Worm (Caenorhabditis elegans) whole organism, L4 larva: ENCODE results near the gene ceh-89.

ENCODE experiments used
- F37D6.2 ChIP-seq: sonication (generic microtip); optimal IDR thresholded peaks from 2 replicates; lab custom pipeline; 2016; ENCODE audit warnings: mild to moderate bottlenecking, missing genetic modification characterization, missing compliant biosample characterization
- R02D3.7 ChIP-seq: fragments of 150-350 bp; sonication (generic microtip); optimal IDR thresholded peaks from 3 replicates; lab custom pipeline; 2014; ENCODE audit warnings: missing biosample characterization, missing genetic modification characterization
- Y105C5A.15 ChIP-seq: fragments of 200-800 bp; sonication (Bioruptor generic); IDR thresholded peaks from 2 replicates; pipeline ENCODE4 v1.3.6; 2022; ENCODE audit warnings: missing genetic modification characterization, missing compliant biosample characterization
- Y75B8A.6 ChIP-seq: fragments of 200-800 bp; sonication (Bioruptor generic); IDR thresholded peaks from 2 replicates; pipeline ENCODE4 v1.3.6; 2022; ENCODE audit warnings: missing genetic modification reagents, missing genetic modification characterization, missing compliant biosample characterization
- ZK337.2 ChIP-seq: fragments of 200-800 bp; sonication (Bioruptor generic); IDR thresholded peaks from 2 replicates; pipeline ENCODE4 v1.3.6; 2022; ENCODE audit warnings: missing genetic modification reagents, missing genetic modification characterization, missing compliant biosample characterization
- aha-1 ChIP-seq: fragments of 150-350 bp; peaks from one replicate; lab custom pipeline; 2014; ENCODE audit warnings: missing biosample characterization, missing genetic modification characterization
- aly-2 ChIP-seq: sonication (generic microtip); optimal IDR thresholded peaks from 2 replicates; lab custom pipeline; 2018; ENCODE audit warnings: missing biosample characterization, missing genetic modification characterization
- ama-1 ChIP-seq: fragments of 150-350 bp; optimal IDR thresholded peaks from 2 replicates; lab custom pipeline; 2014; ENCODE audit warnings: inconsistent platforms, mixed read lengths
- ceh-20 ChIP-seq: fragments of 200-800 bp; sonication (Bioruptor generic); IDR thresholded peaks from 2 replicates; pipeline ENCODE4 v1.3.6; 2022; ENCODE audit warnings: missing genetic modification reagents, missing genetic modification characterization, missing compliant biosample characterization
- ceh-28 ChIP-seq: fragments of 150-350 bp; optimal IDR thresholded peaks from 2 replicates; lab custom pipeline; 2014; ENCODE audit warnings: missing biosample characterization, missing genetic modification reagents, missing genetic modification characterization
- ceh-32 ChIP-seq: sonication (generic microtip); optimal IDR thresholded peaks from 2 replicates; lab custom pipeline; 2016; ENCODE audit warnings: mild to moderate bottlenecking, missing genetic modification characterization, missing compliant biosample characterization; ENCODE audit not compliant: poor library complexity
- ceh-62 ChIP-seq: sonication (generic microtip); optimal IDR thresholded peaks from 2 replicates; lab custom pipeline; 2017; ENCODE audit warnings: missing biosample characterization, missing genetic modification characterization
- ces-1 ChIP-seq: fragments of 150-350 bp; sonication (generic microtip); optimal IDR thresholded peaks from 4 replicates; lab custom pipeline; 2014; ENCODE audit warnings: missing biosample characterization, missing genetic modification reagents, missing genetic modification characterization
- ctbp-1 ChIP-seq: fragments of 200-800 bp; sonication (Bioruptor generic); IDR thresholded peaks from 2 replicates; pipeline ENCODE4 v1.3.6; 2022; ENCODE audit warnings: missing genetic modification reagents, missing genetic modification characterization, missing compliant biosample characterization
- daf-12 ChIP-seq: fragments of 150-350 bp; optimal IDR thresholded peaks from 2 replicates; lab custom pipeline; 2014; ENCODE audit warnings: missing biosample characterization, missing genetic modification reagents, missing genetic modification characterization
- dmd-6 ChIP-seq: fragments of 200-800 bp; sonication (Bioruptor generic); IDR thresholded peaks from 2 replicates; pipeline ENCODE4 v1.3.6; 2022; ENCODE audit warnings: missing genetic modification reagents, missing genetic modification characterization, missing compliant biosample characterization
- dmd-9 ChIP-seq: fragments of 200-800 bp; sonication (Bioruptor generic); IDR thresholded peaks from 2 replicates; pipeline ENCODE4 v1.3.6; 2022; ENCODE audit warnings: missing genetic modification reagents, missing genetic modification characterization, missing compliant biosample characterization
- dpl-1 ChIP-seq: fragments of 150-350 bp; optimal IDR thresholded peaks from 2 replicates; lab custom pipeline; 2014; ENCODE audit warnings: missing biosample characterization, missing genetic modification reagents, missing genetic modification characterization
- egl-43 ChIP-seq: fragments of 200-800 bp; sonication (Bioruptor generic); IDR thresholded peaks from 2 replicates; pipeline ENCODE4 v1.3.6; 2022; ENCODE audit warnings: missing genetic modification reagents, missing genetic modification characterization, missing compliant biosample characterization
- fos-1 ChIP-seq: fragments of 150-350 bp; optimal IDR thresholded peaks from 2 replicates; lab custom pipeline; 2014; ENCODE audit warnings: missing biosample characterization, missing genetic modification characterization
- hif-1 ChIP-seq, 2 experiments: sonication (generic microtip); optimal IDR thresholded peaks; 2 replicates each; lab custom pipeline; 2016 to 2017; ENCODE audit warnings: missing compliant biosample characterization in 2 of 2, missing genetic modification characterization in 2 of 2, missing genetic modification reagents in 2 of 2, missing genotype in 2 of 2, mild to moderate bottlenecking in 1 of 2
- hlh-11 ChIP-seq: fragments of 200-800 bp; sonication (Bioruptor generic); optimal IDR thresholded peaks from 2 replicates; lab custom pipeline; 2018; ENCODE audit warnings: mild to moderate bottlenecking, missing genetic modification characterization, missing compliant biosample characterization
- hlh-30 ChIP-seq: sonication (generic microtip); optimal IDR thresholded peaks from 2 replicates; lab custom pipeline; 2017; ENCODE audit warnings: antibody characterized with exemption, mild to moderate bottlenecking, missing genetic modification characterization, missing compliant biosample characterization; ENCODE audit not compliant: insufficient read depth
- jun-1 ChIP-seq: fragments of 150-350 bp; optimal IDR thresholded peaks from 2 replicates; lab custom pipeline; 2014; ENCODE audit warnings: missing biosample characterization, missing genetic modification reagents, missing genetic modification characterization
- lin-1 ChIP-seq: fragments of 200-800 bp; sonication (Bioruptor generic); IDR thresholded peaks from 2 replicates; pipeline ENCODE4 v1.3.6; 2022; ENCODE audit warnings: missing genetic modification reagents, missing genetic modification characterization, missing compliant biosample characterization
- lin-13 ChIP-seq: fragments of 150-350 bp; optimal IDR thresholded peaks from 2 replicates; lab custom pipeline; 2014; ENCODE audit warnings: missing biosample characterization, missing genetic modification reagents, missing genetic modification characterization
- lin-15B ChIP-seq: fragments of 150-350 bp; sonication (generic microtip); optimal IDR thresholded peaks from 3 replicates; lab custom pipeline; 2014; ENCODE audit warnings: missing biosample characterization, missing genetic modification characterization
- lin-29 ChIP-seq: fragments of 200-800 bp; sonication (Bioruptor generic); IDR thresholded peaks from 2 replicates; pipeline ENCODE4 v1.3.6; 2022; ENCODE audit warnings: missing genetic modification reagents, missing genetic modification characterization, missing compliant biosample characterization
- lin-38 ChIP-seq: fragments of 200-800 bp; sonication (Bioruptor generic); IDR thresholded peaks from 2 replicates; pipeline ENCODE4 v1.3.6; 2022; ENCODE audit warnings: missing genetic modification reagents, missing genetic modification characterization, missing compliant biosample characterization
- lin-39 ChIP-seq: fragments of 150-350 bp; optimal IDR thresholded peaks from 2 replicates; lab custom pipeline; 2014; ENCODE audit warnings: missing biosample characterization, missing genetic modification reagents, missing genetic modification characterization
- lir-3 ChIP-seq: sonication (generic microtip); optimal IDR thresholded peaks from 2 replicates; lab custom pipeline; 2016; ENCODE audit warnings: mild to moderate bottlenecking, missing genetic modification characterization, missing compliant biosample characterization
- lsy-2 ChIP-seq, 2 experiments: fragments of 150-350 bp in 1 of 2; sonication (generic microtip) in 1 of 2; optimal IDR thresholded peaks; 2 replicates each; lab custom pipeline; 2014 to 2017; ENCODE audit warnings: missing biosample characterization in 2 of 2, missing genetic modification characterization in 2 of 2
- mxl-3 ChIP-seq: fragments of 200-800 bp; sonication (Bioruptor generic); optimal IDR thresholded peaks from 2 replicates; lab custom pipeline; 2018; ENCODE audit warnings: mild to moderate bottlenecking, missing genetic modification characterization, missing compliant biosample characterization
- nhr-102 ChIP-seq: sonication (generic microtip); optimal IDR thresholded peaks from 2 replicates; lab custom pipeline; 2016; ENCODE audit warnings: mild to moderate bottlenecking, missing genetic modification characterization, moderate library complexity, missing compliant biosample characterization
- nhr-42 ChIP-seq: fragments of 200-800 bp; sonication (Bioruptor generic); IDR thresholded peaks from 2 replicates; pipeline ENCODE4 v1.3.6; 2022; ENCODE audit warnings: missing genetic modification characterization, missing compliant biosample characterization
- nhr-48 ChIP-seq: sonication (generic microtip); optimal IDR thresholded peaks from 2 replicates; lab custom pipeline; 2016; ENCODE audit warnings: mild to moderate bottlenecking, missing genetic modification characterization, missing compliant biosample characterization
- nhr-6 ChIP-seq: fragments of 150-350 bp; optimal IDR thresholded peaks from 2 replicates; lab custom pipeline; 2014; ENCODE audit warnings: missing biosample characterization, missing genetic modification characterization
- nhr-76 ChIP-seq: fragments of 150-350 bp; optimal IDR thresholded peaks from 2 replicates; lab custom pipeline; 2014; ENCODE audit warnings: missing biosample characterization, missing genetic modification characterization
- nhr-77 ChIP-seq: fragments of 150-350 bp; optimal IDR thresholded peaks from 2 replicates; lab custom pipeline; 2014; ENCODE audit warnings: missing biosample characterization, missing genetic modification characterization
- php-3 ChIP-seq: fragments of 200-800 bp; sonication (Bioruptor generic); IDR thresholded peaks from 2 replicates; pipeline ENCODE4 v1.3.6; 2022; ENCODE audit warnings: missing genetic modification reagents, missing genetic modification characterization, missing compliant biosample characterization
- pqm-1 ChIP-seq: sonication (generic microtip); optimal IDR thresholded peaks from 2 replicates; lab custom pipeline; 2017; ENCODE audit warnings: missing biosample characterization, missing genetic modification characterization
- saeg-2 ChIP-seq: fragments of 200-800 bp; sonication (Bioruptor generic); IDR thresholded peaks from 2 replicates; pipeline ENCODE4 v1.3.6; 2022; ENCODE audit warnings: missing genetic modification reagents, missing genetic modification characterization, missing compliant biosample characterization
- snpc-1.2 ChIP-seq: fragments of 200-800 bp; sonication (Bioruptor generic); IDR thresholded peaks from 2 replicates; pipeline ENCODE4 v1.3.6; 2022; ENCODE audit warnings: missing genetic modification reagents, missing genetic modification characterization, missing compliant biosample characterization
- snpc-4 ChIP-seq: fragments of 150-350 bp; optimal IDR thresholded peaks from 2 replicates; lab custom pipeline; 2014; ENCODE audit warnings: missing biosample characterization, missing genetic modification characterization
- spr-1 ChIP-seq: sonication (generic microtip); optimal IDR thresholded peaks from 2 replicates; lab custom pipeline; 2016; ENCODE audit warnings: mild to moderate bottlenecking, missing genetic modification characterization, missing compliant biosample characterization
- tag-97 ChIP-seq: fragments of 200-800 bp; sonication (Bioruptor generic); IDR thresholded peaks from 2 replicates; pipeline ENCODE4 v1.3.6; 2022; ENCODE audit warnings: missing genetic modification characterization, missing compliant biosample characterization
- tra-1 ChIP-seq: fragments of 200-800 bp; sonication (Bioruptor generic); IDR thresholded peaks from 2 replicates; pipeline ENCODE4 v1.3.6; 2022; ENCODE audit warnings: missing genetic modification reagents, missing genetic modification characterization, missing compliant biosample characterization
- unc-39 ChIP-seq: sonication (generic microtip); optimal IDR thresholded peaks from 2 replicates; lab custom pipeline; 2017; ENCODE audit warnings: missing biosample characterization, missing genetic modification characterization
- vab-7 ChIP-seq: fragments of 200-800 bp; sonication (Bioruptor generic); IDR thresholded peaks from 2 replicates; pipeline ENCODE4 v1.3.6; 2022; ENCODE audit warnings: missing genetic modification reagents, missing genetic modification characterization, missing compliant biosample characterization
- zfp-2 ChIP-seq: sonication (generic microtip); optimal IDR thresholded peaks from 2 replicates; lab custom pipeline; 2016; ENCODE audit warnings: mild to moderate bottlenecking, missing genetic modification characterization, missing compliant biosample characterization
- zfp-3 ChIP-seq: fragments of 200-800 bp; sonication (Bioruptor generic); conservative IDR thresholded peaks from 2 replicates; pipeline ENCODE4 v1.3.6; 2022; ENCODE audit warnings: missing genetic modification reagents, missing genetic modification characterization, missing compliant biosample characterization
- zip-11 ChIP-seq: fragments of 200-800 bp; sonication (Bioruptor generic); IDR thresholded peaks from 2 replicates; pipeline ENCODE4 v1.3.6; 2022; ENCODE audit warnings: missing genetic modification characterization, missing compliant biosample characterization
- ztf-11 ChIP-seq: fragments of 150-350 bp; optimal IDR thresholded peaks from 2 replicates; lab custom pipeline; 2014; ENCODE audit warnings: missing biosample characterization, missing genetic modification characterization

The ceh-89 gene

DNA sequence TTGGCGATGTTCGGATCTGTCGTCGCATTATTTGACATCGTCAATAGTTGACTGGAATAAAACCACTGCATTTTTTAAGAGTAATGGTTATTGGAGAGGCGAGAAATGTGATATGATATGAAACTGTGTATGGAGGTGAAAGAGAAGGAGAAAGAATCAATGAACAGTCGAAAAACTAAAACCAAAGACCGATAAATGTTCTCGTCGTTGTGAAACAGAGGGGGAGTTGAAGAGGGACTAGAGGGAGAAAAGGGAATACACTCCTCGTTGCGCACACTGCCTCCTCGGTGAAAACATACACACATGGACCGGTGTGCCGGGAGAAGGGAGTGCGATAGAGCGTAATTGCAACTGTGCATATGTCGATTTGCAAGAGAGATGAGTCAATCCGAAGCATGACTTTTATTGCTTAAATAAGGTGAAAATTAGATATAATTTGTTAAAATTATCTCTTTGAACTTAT lies 27.9 kb downstream of the ceh-89 start, which contains the start of gene sym-4 (continued):
- TF ChIP-seq zfp-2, result no peak
- peak; percentile 65 for TF ChIP-seq ceh-28
- TF ChIP-seq nhr-42 (GFP tag; lab: Robert Waterston, UW), result peak; percentile 82; the same call in 1 of the 2 replicates
- peak; percentile 90 for TF ChIP-seq ceh-20
- TF ChIP-seq hif-1 (tag; optimal IDR thresholded peaks at IDR 0.05; lab: Kevin White, UChicago), result peak in 1 of 2 experiments; percentile 74
- peak; percentile 80 for TF ChIP-seq tra-1 (GFP tag; lab: Robert Waterston, UW)
- peak; percentile 96 for TF ChIP-seq dmd-6 (GFP tag; lab: Robert Waterston, UW)
- peak; percentile 94 for TF ChIP-seq hlh-30
- TF ChIP-seq pqm-1 (tag; lab: Kevin White, UChicago), result peak; percentile 89
- TF ChIP-seq php-3 (GFP tag; lab: Robert Waterston, UW), result peak; percentile 49; the same call in 1 of the 2 replicates
- no peak for TF ChIP-seq aly-2 (tag; lab: Kevin White, UChicago)
- TF ChIP-seq ZK337.2 (GFP tag; lab: Robert Waterston, UW), result no peak
- peak; percentile 89 for TF ChIP-seq lin-1 (GFP tag; lab: Robert Waterston, UW)
- TF ChIP-seq hlh-11 (tag; lab: Kevin White, UChicago), result peak; percentile 99
- TF ChIP-seq jun-1 (tag; lab: Kevin White, UChicago), result peak; percentile 87
- TF ChIP-seq snpc-1.2, result no peak
- TF ChIP-seq spr-1 (tag; lab: Kevin White, UChicago), result peak; percentile 82
- TF ChIP-seq lin-15B (tag; lab: Kevin White, UChicago), result no peak
- TF ChIP-seq unc-39 (tag; lab: Kevin White, UChicago), result no peak
- TF ChIP-seq lir-3 (tag; lab: Kevin White, UChicago), result no peak
- peak; percentile 83 for TF ChIP-seq ctbp-1 (GFP tag; lab: Robert Waterston, UW)
- peak; percentile 85 for TF ChIP-seq nhr-48 (tag; lab: Kevin White, UChicago)
- no peak for TF ChIP-seq R02D3.7 (tag; lab: Kevin White, UChicago)
- no peak for TF ChIP-seq ceh-62 (tag; lab: Kevin White, UChicago)
- peak; percentile 77 for TF ChIP-seq dpl-1 (GFP tag; lab: Kevin White, UChicago)
- no peak for TF ChIP-seq ces-1 (GFP tag; lab: Kevin White, UChicago)
- no peak for TF ChIP-seq ztf-11
- TF ChIP-seq ama-1, result peak; percentile 24
- TF ChIP-seq Y105C5A.15 (GFP tag; lab: Robert Waterston, UW), result no peak
- peak; percentile 91 for TF ChIP-seq nhr-6
- TF ChIP-seq F37D6.2 (tag; lab: Kevin White, UChicago), result peak; percentile 41
- TF ChIP-seq egl-43 (GFP tag; lab: Robert Waterston, UW), result peak; percentile 71
- peak; percentile 95 for TF ChIP-seq lin-13 (GFP tag; lab: Kevin White, UChicago)
- no peak for TF ChIP-seq lin-39 (tag; lab: Kevin White, UChicago)
- TF ChIP-seq mxl-3 (GFP tag; lab: Kevin White, UChicago), result peak; percentile 100
- TF ChIP-seq lin-29 (GFP tag; lab: Robert Waterston, UW), result no peak
- no peak for TF ChIP-seq ceh-32 (tag; lab: Kevin White, UChicago)
- TF ChIP-seq vab-7 (GFP tag; lab: Robert Waterston, UW), result peak; percentile 40; the same call in 1 of the 2 replicates
- TF ChIP-seq fos-1 (tag; lab: Kevin White, UChicago), result no peak
- TF ChIP-seq dmd-9 (GFP tag; lab: Robert Waterston, UW), result no peak
- TF ChIP-seq nhr-77 (tag; lab: Kevin White, UChicago), result peak; percentile 97
- no peak for TF ChIP-seq Y75B8A.6
- no peak for TF ChIP-seq snpc-4 (tag; lab: Kevin White, UChicago)
- TF ChIP-seq daf-12 (tag; lab: Kevin White, UChicago), result no peak
- TF ChIP-seq nhr-76 (tag; lab: Kevin White, UChicago), result peak; percentile 72
- TF ChIP-seq lin-38, result peak; percentile 97
- TF ChIP-seq nhr-102 (tag; lab: Kevin White, UChicago), result peak; percentile 88
- TF ChIP-seq zfp-3 (GFP tag; lab: Robert Waterston, UW), result peak; percentile 82
- peak; percentile 93 for TF ChIP-seq aha-1
- TF ChIP-seq saeg-2 (GFP tag; lab: Robert Waterston, UW), result no peak
- peak; percentile 76 to 91 for TF ChIP-seq lsy-2 (tag; optimal IDR thresholded peaks at IDR 0.05; lab: Kevin White, UChicago)
- no peak for TF ChIP-seq zip-11 (GFP tag; lab: Robert Waterston, UW)
- TF ChIP-seq tag-97 (GFP tag; lab: Robert Waterston, UW), result no peak
